Worm (Caenorhabditis elegans): Measurements from ENCODE around the gene D1014.4.

ce11 chrV:8178914-8179542 lies 46.0 kb downstream of the D1014.4 start, which contains the start of gene srp-7:
- TF ChIP-seq nhr-76 (tag; optimal IDR thresholded peaks at IDR 0.05): no peak
- TF ChIP-seq egl-27 (tag; optimal IDR thresholded peaks at IDR 0.05): no peak
- TF ChIP-seq ceh-90 (tag; optimal IDR thresholded peaks at IDR 0.05): no peak
- peak; percentile 56 for TF ChIP-seq blmp-1 (tag; optimal IDR thresholded peaks at IDR 0.05)
- TF ChIP-seq mdl-1 (tag; optimal IDR thresholded peaks at IDR 0.05): no peak
- TF ChIP-seq ztf-4 (tag; optimal IDR thresholded peaks at IDR 0.05): no peak
- TF ChIP-seq nhr-237 (tag; optimal IDR thresholded peaks at IDR 0.05): no peak
- peak; percentile 42; the same call in 1 of the 2 replicates for TF ChIP-seq unc-98 (GFP tag; IDR thresholded peaks at IDR 0.05)
- TF ChIP-seq F16B12.6 (tag; optimal IDR thresholded peaks at IDR 0.05): no peak
- TF ChIP-seq fkh-10 (GFP tag; optimal IDR thresholded peaks at IDR 0.05): no peak
- TF ChIP-seq hpl-2 (GFP tag; optimal IDR thresholded peaks at IDR 0.05): no peak
- TF ChIP-seq tlp-1 (tag; optimal IDR thresholded peaks at IDR 0.05): no peak
